Worm (Caenorhabditis elegans) whole organism, late embryonic: Measurements from ENCODE around the gene his-59.

Experiments used
- ceh-34 ChIP-seq: sonication (generic microtip); optimal IDR thresholded peaks from 2 replicates; lab custom pipeline; 2016; ENCODE audit warnings: mild to moderate bottlenecking, missing genetic modification characterization, missing compliant biosample characterization
- ets-4 ChIP-seq: sonication (generic microtip); optimal IDR thresholded peaks from 2 replicates; lab custom pipeline; 2016; ENCODE audit warnings: missing genetic modification characterization, missing compliant biosample characterization
- hlh-13 ChIP-seq: fragments of 200-800 bp; sonication (Bioruptor generic); optimal IDR thresholded peaks from 2 replicates; lab custom pipeline; 2018; ENCODE audit warnings: mild to moderate bottlenecking, missing genetic modification characterization, missing compliant biosample characterization
- pqm-1 ChIP-seq: sonication (generic microtip); optimal IDR thresholded peaks from 2 replicates; lab custom pipeline; 2016; ENCODE audit warnings: missing genetic modification characterization, missing compliant biosample characterization

DNA sequence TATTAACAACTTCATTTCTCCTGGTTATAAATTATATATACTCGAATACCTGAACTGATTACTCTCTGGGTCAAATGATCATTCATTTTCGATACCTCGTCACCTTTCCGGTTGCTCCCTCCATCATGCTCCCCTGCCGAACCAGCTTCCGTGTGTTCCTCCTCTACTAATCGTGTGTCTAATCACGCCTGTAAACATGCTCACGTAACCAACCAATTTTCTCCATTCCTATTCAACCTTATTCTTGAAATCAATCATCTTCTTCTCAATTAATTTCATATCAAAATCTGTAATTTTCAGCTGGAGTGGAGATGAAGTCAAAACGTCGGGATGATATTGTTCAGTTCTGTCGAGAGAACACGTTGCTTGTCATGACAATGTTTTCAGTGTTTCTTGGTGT lies 15.3 kb downstream of the his-59 start, which contains the start of gene glt-6:
- TF ChIP-seq ceh-34 (tag; lab: Kevin White, UChicago), result no peak
- no peak for TF ChIP-seq hlh-13 (GFP tag; lab: Kevin White, UChicago)
- TF ChIP-seq pqm-1 (tag; lab: Kevin White, UChicago), result no peak
- no peak for TF ChIP-seq ets-4 (tag; lab: Kevin White, UChicago)
